Worm (Caenorhabditis elegans): ENCODE measurements around the gene W03C9.8.

The W03C9.8 gene

ce11 chrII:11988724-11989123 lies 40.2 kb downstream of the W03C9.8 start, which contains the start of gene Y17G7B.3:
Y17G7B.3 (plus strand) TSS chrII:11989024.
- TF ChIP-seq C16A3.4 (tag; optimal IDR thresholded peaks at IDR 0.05), result no peak
- TF ChIP-seq ceh-8 (GFP tag; optimal IDR thresholded peaks at IDR 0.05), result no peak
- no peak for TF ChIP-seq sptf-1 (tag; optimal IDR thresholded peaks at IDR 0.05)
- TF ChIP-seq ceh-90 (tag; optimal IDR thresholded peaks at IDR 0.05), result no peak
- no peak for TF ChIP-seq zip-4 (GFP tag; optimal IDR thresholded peaks at IDR 0.05)
- TF ChIP-seq aha-1 (tag; optimal IDR thresholded peaks at IDR 0.05), result no peak
- no peak for TF ChIP-seq mef-2 (tag; optimal IDR thresholded peaks at IDR 0.05)
- no peak for TF ChIP-seq C04F5.9 (tag; optimal IDR thresholded peaks at IDR 0.05)
- TF ChIP-seq nhr-12 (tag; optimal IDR thresholded peaks at IDR 0.05), result no peak
- TF ChIP-seq swsn-7 (tag; optimal IDR thresholded peaks at IDR 0.05), result no peak
- no peak for TF ChIP-seq rnt-1 (tag; optimal IDR thresholded peaks at IDR 0.05)
- no peak for TF ChIP-seq unc-130 (tag; optimal IDR thresholded peaks at IDR 0.05)
- no peak for TF ChIP-seq ceh-63 (GFP tag; optimal IDR thresholded peaks at IDR 0.05)
- no peak for TF ChIP-seq nhr-11 (tag; optimal IDR thresholded peaks at IDR 0.05)
- no peak for TF ChIP-seq nhr-19 (GFP tag; conservative IDR thresholded peaks at IDR 0.05)
- no peak for TF ChIP-seq pax-3 (tag; optimal IDR thresholded peaks at IDR 0.05)
- TF ChIP-seq nhr-77 (tag; optimal IDR thresholded peaks at IDR 0.05), result no peak

ce11 chrII:11992701-11993100 lies 44.1 kb downstream of the W03C9.8 start, which contains the start of gene dhps-1:
dhps-1 (plus strand) TSS chrII:11993001.
- TF ChIP-seq fkh-4 (tag; optimal IDR thresholded peaks at IDR 0.05; ENCODE audit: borderline replicate concordance) (no peak), efl-1 (optimal IDR thresholded peaks at IDR 0.05) (no peak), efl-1 (GFP tag; optimal IDR thresholded peaks at IDR 0.05 in 1 of 2) (peak in 1 of 2 experiments; percentile 26)

- TF ChIP-seq grh-1 (GFP tag; IDR thresholded peaks at IDR 0.05) (no peak), aha-1 (tag; optimal IDR thresholded peaks at IDR 0.05) (no peak), unc-130 (tag; optimal IDR thresholded peaks at IDR 0.05) (no peak)
Observed at ce11 chrII:11994940-11995339, 46.4 kb downstream of the W03C9.8 start.

- TF ChIP-seq nhr-237 (tag; optimal IDR thresholded peaks at IDR 0.05) (no peak), sptf-1 (tag; optimal IDR thresholded peaks at IDR 0.05) (no peak), lin-14 (GFP tag; optimal IDR thresholded peaks at IDR 0.05) (no peak), nhr-90 (tag; optimal IDR thresholded peaks at IDR 0.05; ENCODE audit: poor library complexity) (no peak), ceh-90 (tag; optimal IDR thresholded peaks at IDR 0.05) (no peak), ceh-88 (GFP tag; IDR thresholded peaks at IDR 0.05) (no peak), ceh-82 (tag; optimal IDR thresholded peaks at IDR 0.05) (no peak), aly-2 (tag; optimal IDR thresholded peaks at IDR 0.05) (no peak), pax-3 (tag; optimal IDR thresholded peaks at IDR 0.05) (no peak), isw-1 (GFP tag; IDR thresholded peaks at IDR 0.05) (no peak), lin-15B (tag; optimal IDR thresholded peaks at IDR 0.05) (no peak), ets-5 (GFP tag; IDR thresholded peaks at IDR 0.05) (no peak), nhr-71 (tag; optimal IDR thresholded peaks at IDR 0.05) (no peak), nhr-19 (GFP tag; conservative IDR thresholded peaks at IDR 0.05) (no peak), unc-130 (tag; optimal IDR thresholded peaks at IDR 0.05) (no peak), tbx-2 (tag; optimal IDR thresholded peaks at IDR 0.05) (no peak), nhr-28 (tag; optimal IDR thresholded peaks at IDR 0.05) (no peak), Y116A8C.19 (tag; optimal IDR thresholded peaks at IDR 0.05; ENCODE audit: borderline replicate concordance) (no peak), fkh-4 (tag; optimal IDR thresholded peaks at IDR 0.05; ENCODE audit: borderline replicate concordance) (no peak)
Observed at ce11 chrII:11998903-11999302, 50.3 kb downstream of the W03C9.8 start, which contains the start of gene Y17G7B.23. Y17G7B.23 (plus strand) TSS chrII:11999203.

All from whole organism, L1 larva.